Fruit fly (Drosophila melanogaster) whole organism, embryonic: ENCODE results near the gene Ublcp1.

ENCODE experiments used
- CG13296 ChIP-seq: fragments of 200-800 bp; sonication (Bioruptor generic); optimal IDR thresholded peaks from 3 replicates; lab custom pipeline; 2018; ENCODE audit warnings: missing biosample characterization, mild to moderate bottlenecking, missing genetic modification characterization
- CG2202 ChIP-seq: fragments of 200-800 bp; sonication (Bioruptor generic); optimal IDR thresholded peaks from 2 replicates; lab custom pipeline; 2018; ENCODE audit warnings: missing biosample characterization, mild to moderate bottlenecking, missing genetic modification characterization
- CG33213 ChIP-seq: fragments of 200-800 bp; sonication (Bioruptor generic); optimal IDR thresholded peaks from 3 replicates; lab custom pipeline; 2016; ENCODE audit warnings: missing biosample characterization, missing genetic modification characterization
- CG4820 ChIP-seq: fragments of 200-800 bp; sonication (Bioruptor generic); optimal IDR thresholded peaks from 3 replicates; lab custom pipeline; 2016; ENCODE audit warnings: missing biosample characterization, missing genetic modification characterization
- CG6683 ChIP-seq: fragments of 200-800 bp; sonication (Bioruptor generic); optimal IDR thresholded peaks from 2 replicates; lab custom pipeline; 2017; ENCODE audit warnings: missing biosample characterization, mild to moderate bottlenecking, missing genetic modification characterization, missing genetic modification reagents
- Ptx1 ChIP-seq: fragments of 200-800 bp; sonication (Bioruptor generic); IDR thresholded peaks from 2 replicates; pipeline ENCODE4 v1.3.6; 2022; ENCODE audit warnings: missing biosample characterization, missing genetic modification characterization
- Sin3A ChIP-seq: fragments of >200 bp; optimal IDR thresholded peaks from 2 replicates; lab custom pipeline; 2018
- Vsx1 ChIP-seq: fragments of 200-800 bp; sonication (Bioruptor generic); optimal IDR thresholded peaks from 2 replicates; lab custom pipeline; 2017; ENCODE audit warnings: missing biosample characterization, mild to moderate bottlenecking, missing genetic modification characterization, missing genetic modification reagents
- h ChIP-seq: fragments of >200 bp; optimal IDR thresholded peaks from 2 replicates; lab custom pipeline; 2017
- maf-S ChIP-seq: fragments of 200-800 bp; sonication (Bioruptor generic); optimal IDR thresholded peaks from 2 replicates; lab custom pipeline; 2016; ENCODE audit warnings: missing biosample characterization, missing genetic modification characterization

dm6 chr3R:23051639-23052125 lies 9.6 kb upstream of the Ublcp1 start, which contains the start of gene Gr94a:
- TF ChIP-seq CG4820 (GFP tag; lab: Kevin White, UChicago) (no peak), maf-S (GFP tag; lab: Kevin White, UChicago) (no peak), CG6683 (GFP tag; lab: Kevin White, UChicago) (no peak), CG2202 (tag; lab: Kevin White, UChicago) (no peak), Vsx1 (GFP tag; lab: Kevin White, UChicago) (no peak), CG13296 (GFP tag; lab: Kevin White, UChicago) (no peak), Ptx1 (GFP tag; lab: Robert Waterston, UW) (no peak), CG33213 (GFP tag; lab: Kevin White, UChicago) (no peak), Sin3A (lab: Kevin White, UChicago) (no peak), h (no peak)
